Worm (Caenorhabditis elegans) whole organism, late embryonic: ENCODE data around the gene srbc-37.
"Not testable (repeated sequence)": the region's sequence is repeated elsewhere in the genome, so short reads cannot be mapped to it uniquely, and the experiment has no call there.

Experiments
- F13H6.1 ChIP-seq: sonication (generic microtip); optimal IDR thresholded peaks from 2 replicates; lab custom pipeline; 2016; ENCODE audit warnings: missing genetic modification characterization, missing compliant biosample characterization
- ama-1 ChIP-seq: fragments of 150-350 bp; optimal IDR thresholded peaks from 2 replicates; lab custom pipeline; 2014
- nhr-232 ChIP-seq: sonication (generic microtip); optimal IDR thresholded peaks from 2 replicates; lab custom pipeline; 2016; ENCODE audit warnings: missing genetic modification characterization, missing compliant biosample characterization
- pag-3 ChIP-seq: sonication (generic microtip); optimal IDR thresholded peaks from 2 replicates; lab custom pipeline; 2016; ENCODE audit warnings: missing compliant biosample characterization, missing genetic modification characterization, borderline replicate concordance
- tbx-2 ChIP-seq: sonication (generic microtip); optimal IDR thresholded peaks from 2 replicates; lab custom pipeline; 2016; ENCODE audit warnings: missing genetic modification characterization, missing compliant biosample characterization

- not testable (repeated sequence) for TF ChIP-seq ama-1 (lab: Kevin White, UChicago); F13H6.1 (tag; lab: Kevin White, UChicago); nhr-232 (tag; lab: Kevin White, UChicago); pag-3 (tag; lab: Kevin White, UChicago); tbx-2
These were observed 44.2 kb upstream of the srbc-37 start for ce11 chrV:658140-658539.
